Fruit fly (Drosophila melanogaster) whole organism, wandering third instar larva: ENCODE results near the gene 7B2.

ENCODE experiments used
- CG32264 ChIP-seq: fragments of 200-800 bp; sonication (Bioruptor generic); optimal IDR thresholded peaks from 2 replicates; lab custom pipeline; 2016; ENCODE audit warnings: missing biosample characterization, missing genetic modification characterization
- CG9705 ChIP-seq: fragments of 200-800 bp; sonication (Bioruptor generic); optimal IDR thresholded peaks from 2 replicates; lab custom pipeline; 2018; ENCODE audit warnings: missing biosample characterization, mild to moderate bottlenecking, missing genetic modification characterization
- CrebA ChIP-seq: fragments of 200-800 bp; sonication (Bioruptor generic); optimal IDR thresholded peaks from 2 replicates; lab custom pipeline; 2016; ENCODE audit warnings: missing biosample characterization, mild to moderate bottlenecking, missing genetic modification characterization, borderline replicate concordance
- Dfd ChIP-seq: fragments of >200 bp; optimal IDR thresholded peaks from 2 replicates; lab custom pipeline; 2017; ENCODE audit warnings: missing biosample characterization, missing genetic modification characterization
- Dif ChIP-seq: fragments of 200-275, 200-300 bp; sonication (Bioruptor generic); optimal IDR thresholded peaks from 2 replicates; lab custom pipeline; 2018; ENCODE audit warnings: missing biosample characterization, missing genetic modification characterization; ENCODE audit not compliant: partially characterized antibody
- GATAd ChIP-seq: sonication (Bioruptor generic); optimal IDR thresholded peaks from 2 replicates; lab custom pipeline; 2016; ENCODE audit warnings: missing biosample characterization, missing genetic modification characterization
- HLH106 ChIP-seq: fragments of 200-800 bp; optimal IDR thresholded peaks from 3 replicates; lab custom pipeline; 2019; ENCODE audit warnings: missing biosample characterization, mild to moderate bottlenecking, missing genetic modification characterization, moderate library complexity
- Hnf4 ChIP-seq: fragments of 200-800 bp; sonication (Bioruptor generic); optimal IDR thresholded peaks from 2 replicates; lab custom pipeline; 2016; ENCODE audit warnings: missing biosample characterization, mild to moderate bottlenecking, missing genetic modification characterization
- Hr78 ChIP-seq: fragments of >200 bp; optimal IDR thresholded peaks from 2 replicates; lab custom pipeline; 2017; ENCODE audit warnings: missing biosample characterization, missing genetic modification characterization
- Hr83 ChIP-seq: fragments of 200-300 bp; sonication (Bioruptor generic); optimal IDR thresholded peaks from 2 replicates; lab custom pipeline; 2016; ENCODE audit warnings: missing biosample characterization, mild to moderate bottlenecking, missing genetic modification characterization, moderate library complexity; ENCODE audit not compliant: poor library complexity, severe bottlenecking
- Jra ChIP-seq: sonication (Bioruptor generic); optimal IDR thresholded peaks from 2 replicates; lab custom pipeline; 2016; ENCODE audit warnings: missing biosample characterization, missing genetic modification characterization
- Mio ChIP-seq: sonication (Bioruptor generic); optimal IDR thresholded peaks from 2 replicates; lab custom pipeline; 2016; ENCODE audit warnings: missing biosample characterization, missing genetic modification characterization
- Myc ChIP-seq: fragments of >200 bp; optimal IDR thresholded peaks from 2 replicates; lab custom pipeline; 2017
- N ChIP-seq: fragments of >200 bp; optimal IDR thresholded peaks from 2 replicates; lab custom pipeline; 2018; ENCODE audit warnings: missing biosample characterization, missing external identifiers, missing genetic modification characterization
- OdsH ChIP-seq: fragments of 200-800 bp; sonication (Bioruptor generic); optimal IDR thresholded peaks from 2 replicates; lab custom pipeline; 2016; ENCODE audit warnings: missing biosample characterization, mild to moderate bottlenecking, missing genetic modification characterization
- Rel ChIP-seq, 2 experiments: fragments of 200-800 bp; sonication (Bioruptor generic) in 1 of 2; optimal IDR thresholded peaks; 2 replicates in 1 of 2; 3 replicates in 1 of 2; lab custom pipeline; 2016 to 2019; ENCODE audit warnings: mild to moderate bottlenecking in 2 of 2, missing biosample characterization in 2 of 2, missing genetic modification characterization in 2 of 2, moderate library complexity in 1 of 2
- Sp1 ChIP-seq: fragments of 200-800 bp; sonication (Bioruptor generic); optimal IDR thresholded peaks from 3 replicates; lab custom pipeline; 2019; ENCODE audit warnings: missing biosample characterization, mild to moderate bottlenecking, missing genetic modification characterization, moderate library complexity
- Vsx2 ChIP-seq: fragments of 200-300, 225-300 bp; sonication (Bioruptor generic); optimal IDR thresholded peaks from 2 replicates; lab custom pipeline; 2018; ENCODE audit warnings: missing biosample characterization, missing genetic modification characterization; ENCODE audit not compliant: partially characterized antibody
- br ChIP-seq: fragments of 200-800 bp; sonication (Bioruptor generic); optimal IDR thresholded peaks from 2 replicates; lab custom pipeline; 2016; ENCODE audit warnings: missing biosample characterization, missing genetic modification characterization
- brk ChIP-seq: fragments of 200-800 bp; sonication (Bioruptor generic); optimal IDR thresholded peaks from 2 replicates; lab custom pipeline; 2016; ENCODE audit warnings: missing biosample characterization, mild to moderate bottlenecking, missing genetic modification characterization
- dmrt93B ChIP-seq: fragments of 200-800 bp; sonication (Bioruptor generic); optimal IDR thresholded peaks from 2 replicates; lab custom pipeline; 2018; ENCODE audit warnings: missing biosample characterization, mild to moderate bottlenecking, missing genetic modification characterization
- ey ChIP-seq: fragments of 200-800 bp; sonication (Bioruptor generic); optimal IDR thresholded peaks from 2 replicates; lab custom pipeline; 2016; ENCODE audit warnings: missing biosample characterization, missing genetic modification characterization
- foxo ChIP-seq, 2 experiments: fragments of 200-800 bp; sonication (Bioruptor generic); optimal IDR thresholded peaks; 2 replicates in 1 of 2; 3 replicates in 1 of 2; lab custom pipeline; 2016 to 2017; ENCODE audit warnings: missing biosample characterization in 2 of 2, missing genetic modification characterization in 2 of 2
- fru ChIP-seq: fragments of 200-800 bp; sonication (Bioruptor generic); optimal IDR thresholded peaks from 3 replicates; lab custom pipeline; 2016; ENCODE audit warnings: missing biosample characterization, mild to moderate bottlenecking, missing genetic modification characterization
- h ChIP-seq: fragments of 200-800 bp; sonication (Bioruptor generic); optimal IDR thresholded peaks from 3 replicates; lab custom pipeline; 2016; ENCODE audit warnings: missing biosample characterization, mild to moderate bottlenecking, missing genetic modification characterization
- jim ChIP-seq: fragments of 175-275, 200-325 bp; sonication (Bioruptor generic); optimal IDR thresholded peaks from 2 replicates; lab custom pipeline; 2016; ENCODE audit warnings: missing biosample characterization, mild to moderate bottlenecking, missing genetic modification characterization
- pan ChIP-seq: fragments of >200 bp; optimal IDR thresholded peaks from 2 replicates; lab custom pipeline; 2017
- psq ChIP-seq: fragments of 200-800 bp; sonication (Bioruptor generic); optimal IDR thresholded peaks from 3 replicates; lab custom pipeline; 2017; ENCODE audit warnings: missing biosample characterization, mild to moderate bottlenecking, missing genetic modification characterization, moderate library complexity
- rgr ChIP-seq: fragments of 200-800 bp; sonication (Bioruptor generic); optimal IDR thresholded peaks from 3 replicates; lab custom pipeline; 2016; ENCODE audit warnings: missing biosample characterization, mild to moderate bottlenecking, missing genetic modification characterization
- sage ChIP-seq: fragments of 200-800 bp; sonication (Bioruptor generic); optimal IDR thresholded peaks from 2 replicates; lab custom pipeline; 2016; ENCODE audit warnings: missing biosample characterization, mild to moderate bottlenecking, missing genetic modification characterization
- tai ChIP-seq: sonication (Bioruptor generic); optimal IDR thresholded peaks from 2 replicates; lab custom pipeline; 2016; ENCODE audit warnings: missing biosample characterization, missing genetic modification characterization
- woc ChIP-seq: sonication (Bioruptor generic); optimal IDR thresholded peaks from 2 replicates; lab custom pipeline; 2016; ENCODE audit warnings: missing biosample characterization, mild to moderate bottlenecking, missing genetic modification characterization

Gene 7B2

DNA sequence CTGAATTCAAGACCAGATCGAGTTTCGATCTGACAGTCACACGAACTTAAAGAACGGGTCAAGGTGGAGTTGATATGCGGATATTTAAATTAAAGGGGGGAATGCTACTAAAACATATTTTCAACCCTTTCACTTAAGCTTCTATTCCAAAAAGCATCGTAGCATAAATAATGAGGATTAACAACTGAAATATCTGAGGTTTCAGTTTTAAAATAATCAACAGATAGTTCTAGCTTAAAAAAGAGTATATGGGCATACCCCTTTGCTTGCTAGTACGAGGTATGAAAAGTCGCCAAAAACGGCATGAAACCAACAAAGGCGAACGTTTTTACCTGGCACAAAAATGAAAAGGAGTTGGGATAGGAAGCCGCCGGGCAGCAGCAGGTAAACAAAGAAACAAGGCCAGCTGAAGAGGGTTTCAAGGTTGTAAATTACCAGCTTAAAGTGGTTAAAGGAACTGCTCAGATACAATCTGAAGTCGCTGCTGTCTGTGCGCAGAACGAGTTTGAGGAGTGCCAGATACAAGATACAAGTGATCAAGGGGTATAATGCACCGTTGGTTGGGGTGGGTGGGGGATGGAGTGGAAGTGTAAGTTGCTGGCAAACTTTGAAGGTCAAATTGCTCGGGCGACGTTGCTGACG lies 44.7 kb upstream of the 7B2 start:
- TF ChIP-seq Dif (GFP tag; lab: Kevin White, UChicago) (no peak), Hr78 (GFP tag; lab: Kevin White, UChicago) (no peak), Hr83 (GFP tag; lab: Kevin White, UChicago) (no peak), tai (GFP tag; lab: Kevin White, UChicago) (no peak), ey (GFP tag; lab: Kevin White, UChicago) (peak; percentile 75), rgr (GFP tag; lab: Kevin White, UChicago) (peak; percentile 66), h (GFP tag; lab: Kevin White, UChicago) (peak; percentile 75), dmrt93B (GFP tag; lab: Kevin White, UChicago) (peak; percentile 26), HLH106 (tag; lab: Kevin White, UChicago) (peak; percentile 40), Hnf4 (GFP tag; lab: Kevin White, UChicago) (peak; percentile 37), psq (GFP tag; lab: Kevin White, UChicago) (peak; percentile 68), brk (GFP tag; lab: Kevin White, UChicago) (no peak), br (GFP tag; lab: Kevin White, UChicago) (peak; percentile 58), woc (peak; percentile 79), jim (GFP tag; lab: Kevin White, UChicago) (no peak), CG32264 (GFP tag; lab: Kevin White, UChicago) (no peak), fru (GFP tag; lab: Kevin White, UChicago) (peak; percentile 76), Jra (GFP tag; lab: Kevin White, UChicago) (no peak), Sp1 (peak; percentile 33), GATAd (no peak), OdsH (GFP tag; lab: Kevin White, UChicago) (peak; percentile 66), Vsx2 (GFP tag; lab: Kevin White, UChicago) (no peak), Rel (GFP tag; optimal IDR thresholded peaks at IDR 0.05; lab: Kevin White, UChicago) (peak; percentile 55), Rel (tag; optimal IDR thresholded peaks at IDR 0.05; lab: Kevin White, UChicago) (no peak), foxo (GFP tag; optimal IDR thresholded peaks at IDR 0.05; lab: Kevin White, UChicago) (peak in 1 of 2 experiments; percentile 73)
- TF ChIP-seq, all 38 proteins: peak for 14

- TF ChIP-seq OdsH (GFP tag; lab: Kevin White, UChicago), result no peak
- no peak for TF ChIP-seq CG9705
- TF ChIP-seq Jra (GFP tag; lab: Kevin White, UChicago), result no peak
- no peak for TF ChIP-seq sage (GFP tag; lab: Kevin White, UChicago)
- TF ChIP-seq Myc (lab: Kevin White, UChicago), result no peak
- TF ChIP-seq CrebA (GFP tag; lab: Kevin White, UChicago), result no peak
- TF ChIP-seq Dfd (GFP tag; lab: Kevin White, UChicago), result no peak
These were observed 29.8 kb upstream of the 7B2 start for dm6 chr3R:5346707-5347323.

- no peak for TF ChIP-seq pan (lab: Kevin White, UChicago)
- no peak for TF ChIP-seq N (GFP tag; lab: Kevin White, UChicago)
- TF ChIP-seq sage (GFP tag; lab: Kevin White, UChicago), result no peak
- no peak for TF ChIP-seq Mio (GFP tag; lab: Kevin White, UChicago)
- no peak for TF ChIP-seq Dfd (GFP tag; lab: Kevin White, UChicago)
- no peak for TF ChIP-seq Myc (lab: Kevin White, UChicago)
- TF ChIP-seq Jra (GFP tag; lab: Kevin White, UChicago), result no peak
- TF ChIP-seq psq (GFP tag; lab: Kevin White, UChicago), result no peak
- no peak for TF ChIP-seq woc
- no peak for TF ChIP-seq CrebA (GFP tag; lab: Kevin White, UChicago)
These were observed 26.1 kb upstream of the 7B2 start, which contains the start of gene mtd for dm6 chr3R:5350393-5350972. mtd (minus strand) TSS chr3R:5350443.
